Worm (Caenorhabditis elegans) whole organism, L1 larva: ENCODE data around the gene F53F8.4.

ENCODE experiments used
- elt-2 ChIP-seq: sonication (generic microtip); optimal IDR thresholded peaks from 2 replicates; lab custom pipeline; 2016; ENCODE audit warnings: missing genetic modification characterization, mild to moderate bottlenecking, inconsistent platforms, missing compliant biosample characterization, missing genetic modification reagents
- fkh-4 ChIP-seq: sonication (generic microtip); optimal IDR thresholded peaks from 2 replicates; lab custom pipeline; 2016; ENCODE audit warnings: missing compliant biosample characterization, missing genetic modification characterization, borderline replicate concordance
- hlh-4 ChIP-seq: sonication (generic microtip); optimal IDR thresholded peaks from 2 replicates; lab custom pipeline; 2016; ENCODE audit warnings: mild to moderate bottlenecking, missing genetic modification characterization, missing compliant biosample characterization
- jun-1 ChIP-seq: fragments of 150-350 bp; optimal IDR thresholded peaks from 2 replicates; lab custom pipeline; 2014; ENCODE audit warnings: missing biosample characterization, missing genetic modification reagents, missing genetic modification characterization
- lsy-2 ChIP-seq, 2 experiments: fragments of 150-350 bp; optimal IDR thresholded peaks; 2 replicates each; lab custom pipeline; 2014; ENCODE audit warnings: missing biosample characterization in 2 of 2, missing genetic modification characterization in 2 of 2
- nhr-71 ChIP-seq: sonication (generic microtip); optimal IDR thresholded peaks from 2 replicates; lab custom pipeline; 2016; ENCODE audit warnings: mild to moderate bottlenecking, missing genetic modification characterization, moderate library complexity, missing compliant biosample characterization
- snpc-4 ChIP-seq: fragments of 150-350 bp; optimal IDR thresholded peaks from 2 replicates; lab custom pipeline; 2014; ENCODE audit warnings: missing biosample characterization, missing genetic modification characterization
- unc-86 ChIP-seq: sonication (generic microtip); optimal IDR thresholded peaks from 2 replicates; lab custom pipeline; 2016; ENCODE audit warnings: missing genetic modification characterization, missing compliant biosample characterization
- zag-1 ChIP-seq: fragments of 150-350 bp; optimal IDR thresholded peaks from 2 replicates; lab custom pipeline; 2014; ENCODE audit warnings: missing biosample characterization, missing genetic modification characterization

DNA sequence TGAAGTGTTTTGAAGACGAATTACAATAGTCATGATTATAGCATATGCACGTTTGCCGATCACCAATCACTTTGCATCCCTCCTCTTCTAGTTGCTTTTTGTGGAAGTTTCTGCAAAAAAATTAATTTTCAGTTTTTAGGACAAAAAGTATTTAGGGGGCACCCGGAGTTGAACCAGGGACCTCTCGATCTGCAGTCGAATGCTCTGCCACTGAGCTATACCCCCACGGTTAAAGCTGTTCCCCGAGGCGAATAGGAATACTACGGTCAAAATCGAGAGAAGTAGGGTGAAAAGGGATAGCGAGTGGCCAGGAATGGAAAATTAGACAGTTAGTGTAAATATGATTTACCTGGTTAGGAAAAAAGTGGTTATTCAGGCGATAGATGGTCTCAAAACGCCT is 2.5 kb upstream of the F53F8.4 start:
- peak; percentile 4 to 53 for TF ChIP-seq lsy-2 (tag; optimal IDR thresholded peaks at IDR 0.05; lab: Kevin White, UChicago)
- TF ChIP-seq nhr-71 (tag; lab: Kevin White, UChicago): peak; percentile 58
- TF ChIP-seq hlh-4 (tag; lab: Kevin White, UChicago): no peak
- no peak for TF ChIP-seq fkh-4 (tag; lab: Kevin White, UChicago)
- no peak for TF ChIP-seq jun-1
- TF ChIP-seq zag-1 (tag; lab: Kevin White, UChicago): no peak
- peak; percentile 19 for TF ChIP-seq elt-2 (tag; lab: Kevin White, UChicago)
- peak; percentile 15 for TF ChIP-seq snpc-4
- TF ChIP-seq unc-86 (tag; lab: Kevin White, UChicago): no peak
